Fruit fly (Drosophila melanogaster): ENCODE results near the gene CG42634.

CG42634 gene

DNA sequence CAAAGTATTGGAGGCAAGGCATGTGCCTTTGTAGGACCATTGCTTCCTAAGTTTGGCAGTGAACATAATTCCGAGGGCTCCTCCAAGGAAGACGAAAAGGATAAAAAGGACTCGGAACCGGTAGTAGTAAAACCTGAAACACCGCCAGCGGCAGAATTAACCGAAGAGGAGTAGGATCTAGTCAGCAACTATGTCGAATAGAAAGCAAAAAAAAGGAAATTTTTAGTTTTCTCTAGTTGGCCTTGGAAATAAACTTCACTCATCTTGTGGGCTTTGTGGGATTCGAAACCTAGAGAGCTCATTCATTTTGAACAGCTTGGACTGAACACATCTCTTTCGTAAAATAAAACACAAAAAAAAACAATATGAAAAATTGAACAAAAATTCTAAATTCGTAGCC is 918 bp downstream of the CG42634 start, which contains the start of gene CG31740:
TSS of gene CG31740 (plus strand) at position 301 of the 400 bp plus-strand sequence.
- no peak for TF ChIP-seq CG17801 (GFP tag; optimal IDR thresholded peaks at IDR 0.05; ENCODE audit: partially characterized antibody)

DNA sequence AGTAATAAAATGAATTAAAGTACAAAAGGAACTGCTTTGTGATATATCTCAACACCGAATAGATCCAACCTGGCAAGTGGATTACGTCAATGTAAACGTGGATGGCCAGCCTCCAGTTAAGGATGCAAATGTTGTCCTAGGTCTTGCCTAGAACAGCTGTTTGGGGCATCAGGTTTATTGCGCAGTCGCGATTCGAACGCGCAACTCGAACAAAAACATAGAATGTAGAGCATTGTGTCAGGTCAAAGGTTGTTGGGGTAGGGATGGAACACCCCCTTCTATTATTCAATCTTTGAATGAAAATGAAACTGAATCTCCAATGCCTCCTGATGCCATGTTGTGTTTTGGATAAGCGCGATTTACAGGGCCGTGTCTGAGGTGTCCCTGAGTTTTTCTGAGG is 1.9 kb downstream of the CG42634 start:
- TF ChIP-seq CG17801 (GFP tag; optimal IDR thresholded peaks at IDR 0.05; ENCODE audit: partially characterized antibody), result no peak

DNA sequence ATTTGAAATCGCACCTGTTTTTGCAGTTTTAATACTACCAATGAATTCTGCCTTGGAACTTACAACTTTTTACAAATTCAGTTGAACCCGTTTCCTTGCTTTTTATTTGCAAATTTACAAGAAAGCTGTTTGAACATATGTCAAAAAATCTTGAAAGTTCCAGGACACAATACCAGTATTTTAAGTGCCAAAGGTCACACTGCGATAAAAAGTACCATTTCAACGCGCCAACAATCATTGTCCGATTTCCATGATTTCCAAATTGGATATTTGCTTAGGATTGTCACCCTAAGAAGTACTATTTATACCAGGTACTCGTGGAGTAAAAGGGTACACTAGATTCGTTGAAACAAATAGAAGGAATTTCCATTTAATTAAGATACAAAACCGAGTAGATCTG is 3.6 kb downstream of the CG42634 start, which contains the start of gene elfless:
TSS of gene elfless (minus strand) at position 101 of the 400 bp plus-strand sequence.
- TF ChIP-seq CG17801 (GFP tag; optimal IDR thresholded peaks at IDR 0.05; ENCODE audit: partially characterized antibody), result no peak

DNA sequence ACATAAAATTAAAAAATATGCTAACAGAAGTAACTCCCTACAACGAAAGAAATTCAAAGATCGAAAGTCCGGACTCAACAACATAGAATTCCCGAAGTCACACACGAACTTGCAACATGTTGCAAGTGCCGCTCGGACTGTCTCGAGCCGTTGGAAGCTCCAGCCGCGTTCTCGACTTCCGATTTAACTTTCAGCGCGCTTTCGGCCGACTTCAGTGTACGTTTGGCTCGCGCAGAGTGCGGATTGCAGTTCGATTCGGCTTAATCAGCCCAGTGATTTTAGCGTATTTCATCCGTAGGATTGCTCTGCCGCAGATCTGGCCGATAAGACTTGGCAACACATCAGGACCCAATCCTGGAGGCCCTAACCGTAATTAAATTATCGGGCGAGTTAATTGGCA is 4.4 kb downstream of the CG42634 start, which contains the start of gene rdo:
TSS of gene rdo (plus strand) at position 213 of the 400 bp plus-strand sequence.
- TF ChIP-seq CG17801 (GFP tag; optimal IDR thresholded peaks at IDR 0.05; ENCODE audit: partially characterized antibody), result no peak

DNA sequence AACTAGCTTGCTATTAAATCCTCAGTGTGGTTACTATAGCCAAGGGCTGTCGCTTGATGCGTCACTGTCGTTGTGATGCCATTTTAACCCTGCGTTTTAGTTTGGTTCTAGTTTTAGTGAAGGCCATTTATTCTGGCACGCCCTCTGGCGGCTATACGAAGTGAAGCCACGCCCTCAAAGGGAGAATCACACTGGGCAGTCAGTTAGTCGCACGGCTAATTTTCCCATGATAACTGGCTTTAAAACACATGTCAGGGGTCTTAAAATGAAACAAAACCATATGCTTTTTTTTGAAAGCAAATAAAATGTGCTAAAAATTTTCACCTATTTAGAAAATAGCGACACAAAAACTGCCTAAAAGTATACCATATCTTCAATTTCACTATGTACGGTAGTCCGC is 25.0 kb downstream of the CG42634 start:
- TF ChIP-seq CG17801 (GFP tag; optimal IDR thresholded peaks at IDR 0.05; ENCODE audit: partially characterized antibody), result no peak

All from ovary, adult (tissue).